Fruit fly (Drosophila melanogaster) whole organism, adult: ENCODE measurements around the gene CG11555.

Source experiments
- CG12768 ChIP-seq: fragments of 200-800 bp; sonication (Bioruptor generic); optimal IDR thresholded peaks from 2 replicates; lab custom pipeline; 2017; ENCODE audit warnings: missing biosample characterization, missing genetic modification characterization, mild to moderate bottlenecking, moderate library complexity, missing genetic modification reagents
- CG1620 ChIP-seq: fragments of 200-800 bp; sonication (Bioruptor generic); optimal IDR thresholded peaks from 2 replicates; lab custom pipeline; 2016; ENCODE audit warnings: missing biosample characterization, missing genetic modification characterization
- CG33017 ChIP-seq: fragments of 200-800 bp; sonication (Bioruptor generic); optimal IDR thresholded peaks from 2 replicates; lab custom pipeline; 2018; ENCODE audit warnings: missing biosample characterization, mild to moderate bottlenecking, missing genetic modification characterization, moderate library complexity
- CG5204 ChIP-seq: fragments of 200-800 bp; sonication (Bioruptor generic); optimal IDR thresholded peaks from 2 replicates; lab custom pipeline; 2016; ENCODE audit warnings: missing biosample characterization, missing genetic modification characterization
- CG7045 ChIP-seq: fragments of 200-800 bp; sonication (Bioruptor generic); optimal IDR thresholded peaks from 2 replicates; lab custom pipeline; 2017; ENCODE audit warnings: missing biosample characterization, mild to moderate bottlenecking, missing genetic modification characterization
- CG7101 ChIP-seq: fragments of 200-800 bp; sonication (Bioruptor generic); optimal IDR thresholded peaks from 2 replicates; lab custom pipeline; 2018; ENCODE audit warnings: missing biosample characterization, mild to moderate bottlenecking, missing genetic modification characterization, moderate library complexity
- Crg-1 ChIP-seq: fragments of 200-800 bp; sonication (Bioruptor generic); optimal IDR thresholded peaks from 2 replicates; lab custom pipeline; 2016; ENCODE audit warnings: missing biosample characterization, missing genetic modification characterization
- Hr96 ChIP-seq: fragments of 200-800 bp; sonication (Bioruptor generic); optimal IDR thresholded peaks from 2 replicates; lab custom pipeline; 2016; ENCODE audit warnings: missing biosample characterization, missing genetic modification characterization
- cic ChIP-seq: fragments of 200-800 bp; sonication (Bioruptor generic); optimal IDR thresholded peaks from 2 replicates; lab custom pipeline; 2017; ENCODE audit warnings: missing biosample characterization, mild to moderate bottlenecking, missing genetic modification characterization, moderate library complexity
- cnc ChIP-seq, 2 experiments: fragments of >200 bp; optimal IDR thresholded peaks; 2 replicates each; lab custom pipeline; 2017
- kay ChIP-seq: fragments of 200-800 bp; sonication (Bioruptor generic); peaks from one replicate; lab custom pipeline; 2016; ENCODE audit warnings: missing biosample characterization, missing genetic modification characterization, borderline replicate concordance
- toe ChIP-seq: fragments of 200-800 bp; sonication (Bioruptor generic); optimal IDR thresholded peaks from 2 replicates; lab custom pipeline; 2016; ENCODE audit warnings: missing biosample characterization, missing genetic modification characterization

- TF ChIP-seq kay (GFP tag; lab: Kevin White, UChicago) (no peak), CG7045 (GFP tag; lab: Kevin White, UChicago) (no peak), CG12768 (GFP tag; lab: Kevin White, UChicago) (no peak), Crg-1 (GFP tag; lab: Kevin White, UChicago) (no peak), toe (GFP tag; lab: Kevin White, UChicago) (no peak), cic (GFP tag; lab: Kevin White, UChicago) (no peak), CG7101 (tag; lab: Kevin White, UChicago) (no peak), cnc (optimal IDR thresholded peaks at IDR 0.05; lab: Kevin White, UChicago) (no peak), CG1620 (GFP tag; lab: Kevin White, UChicago) (no peak), Hr96 (GFP tag; lab: Kevin White, UChicago) (no peak), CG5204 (no peak), CG33017 (tag; lab: Kevin White, UChicago) (no peak)
These were observed 48.3 kb upstream of the CG11555 start for dm6 chr2L:225386-225682.
